Worm (Caenorhabditis elegans) whole organism, late embryonic: ENCODE results near the gene col-69.
"Not testable (repeated sequence)": the region's sequence is repeated elsewhere in the genome, so short reads cannot be mapped to it uniquely, and the experiment has no call there.

Source experiments
- fkh-10 ChIP-seq: fragments of 150-350 bp; optimal IDR thresholded peaks from 2 replicates; lab custom pipeline; 2014; ENCODE audit warnings: missing biosample characterization, missing genetic modification reagents, missing genetic modification characterization
- pha-4 ChIP-seq: fragments of 150-350 bp; optimal IDR thresholded peaks from 2 replicates; lab custom pipeline; 2018; ENCODE audit warnings: missing biosample characterization, missing genetic modification reagents, missing genetic modification characterization
- sox-2 ChIP-seq: fragments of 200-800 bp; sonication (Bioruptor generic); IDR thresholded peaks from 2 replicates; pipeline ENCODE4 v1.3.6; 2022; ENCODE audit warnings: missing genetic modification reagents, missing genetic modification characterization, missing compliant biosample characterization

ce11 chrII:312110-312509 lies 6.6 kb upstream of the col-69 start, which contains the start of gene mps-2:
- TF ChIP-seq fkh-10; pha-4; sox-2 (GFP tag; lab: Robert Waterston, UW): not testable (repeated sequence)
